Worm (Caenorhabditis elegans): ENCODE results near the gene ergi-2.

ergi-2 gene

ce11 chrX:14959393-14960073, 47.6 kb downstream of the ergi-2 start:
- TF ChIP-seq ama-1 (optimal IDR thresholded peaks at IDR 0.05), result no peak
- TF ChIP-seq tra-4 (tag; optimal IDR thresholded peaks at IDR 0.05), result no peak
- TF ChIP-seq sea-1 (GFP tag; conservative IDR thresholded peaks at IDR 0.05), result no peak
- TF ChIP-seq hnd-1 (tag; optimal IDR thresholded peaks at IDR 0.05), result no peak
- no peak for TF ChIP-seq ceh-13 (GFP tag; optimal IDR thresholded peaks at IDR 0.05)
- no peak for TF ChIP-seq scrt-1 (GFP tag; IDR thresholded peaks at IDR 0.05)
- TF ChIP-seq pes-1 (GFP tag; IDR thresholded peaks at IDR 0.05), result no peak
- TF ChIP-seq ets-7 (tag; optimal IDR thresholded peaks at IDR 0.05), result no peak
- TF ChIP-seq tbx-11 (GFP tag; IDR thresholded peaks at IDR 0.05), result no peak
- TF ChIP-seq hmbx-1 (tag; optimal IDR thresholded peaks at IDR 0.05), result no peak
- no peak for TF ChIP-seq flt-1 (GFP tag; IDR thresholded peaks at IDR 0.05)
- TF ChIP-seq ceh-36 (tag; optimal IDR thresholded peaks at IDR 0.05), result no peak
- TF ChIP-seq aly-1 (tag; optimal IDR thresholded peaks at IDR 0.05), result no peak
- no peak for TF ChIP-seq F13C5.2 (tag; optimal IDR thresholded peaks at IDR 0.05)
- no peak for TF ChIP-seq hmg-4 (GFP tag; optimal IDR thresholded peaks at IDR 0.05)
- no peak for TF ChIP-seq B0310.2 (tag; optimal IDR thresholded peaks at IDR 0.05)

ce11 chrX:14958401-14958800, 48.7 kb downstream of the ergi-2 start:
- TF ChIP-seq aly-1 (tag; optimal IDR thresholded peaks at IDR 0.05) (no peak), tbx-11 (GFP tag; IDR thresholded peaks at IDR 0.05) (no peak), ets-7 (tag; optimal IDR thresholded peaks at IDR 0.05) (no peak), tra-4 (tag; optimal IDR thresholded peaks at IDR 0.05) (no peak), hnd-1 (tag; optimal IDR thresholded peaks at IDR 0.05) (no peak), hmbx-1 (tag; optimal IDR thresholded peaks at IDR 0.05) (no peak), hmg-4 (GFP tag; optimal IDR thresholded peaks at IDR 0.05) (no peak), pes-1 (GFP tag; IDR thresholded peaks at IDR 0.05) (no peak), ceh-36 (tag; optimal IDR thresholded peaks at IDR 0.05) (no peak), flt-1 (GFP tag; IDR thresholded peaks at IDR 0.05) (no peak)

- TF ChIP-seq sea-1 (GFP tag; conservative IDR thresholded peaks at IDR 0.05) (no peak), aly-1 (tag; optimal IDR thresholded peaks at IDR 0.05) (no peak)
These were observed 49.9 kb downstream of the ergi-2 start for ce11 chrX:14957176-14957575.

ce11 chrX:14954548-14954947, 52.6 kb downstream of the ergi-2 start, which contains the start of gene pag-3:
pag-3 (minus strand) TSS chrX:14954648.
- TF ChIP-seq pes-1 (GFP tag; IDR thresholded peaks at IDR 0.05) (no peak), ceh-36 (tag; optimal IDR thresholded peaks at IDR 0.05) (no peak), flt-1 (GFP tag; IDR thresholded peaks at IDR 0.05) (no peak), tbx-11 (GFP tag; IDR thresholded peaks at IDR 0.05) (no peak), tbx-37 (GFP tag; conservative IDR thresholded peaks at IDR 0.05) (no peak)

Measured in whole organism, early embryonic.